Worm (Caenorhabditis elegans): ENCODE results near the gene M163.5.

Gene M163.5

ce11 chrX:14480248-14480647 lies 6.4 kb downstream of the M163.5 start, which contains the start of gene gfi-3 (continued):
- no peak for TF ChIP-seq ZK546.5 (tag; optimal IDR thresholded peaks at IDR 0.05)
- TF ChIP-seq ceh-28 (tag; optimal IDR thresholded peaks at IDR 0.05): no peak
- TF ChIP-seq T26A8.4 (GFP tag; IDR thresholded peaks at IDR 0.05): peak; percentile 77
- no peak for TF ChIP-seq php-3 (GFP tag; IDR thresholded peaks at IDR 0.05)
- TF ChIP-seq lsy-2 (tag; optimal IDR thresholded peaks at IDR 0.05): peak in 1 of 2 experiments; percentile 85
- peak in 1 of 2 experiments; percentile 45 for TF ChIP-seq mdl-1 (tag; optimal IDR thresholded peaks at IDR 0.05)
- peak; percentile 80 for TF ChIP-seq dmd-6 (GFP tag; IDR thresholded peaks at IDR 0.05)
- TF ChIP-seq fos-1 (tag; optimal IDR thresholded peaks at IDR 0.05): no peak
- TF ChIP-seq nhr-42 (GFP tag; IDR thresholded peaks at IDR 0.05): peak; percentile 74; the same call in 1 of the 2 replicates
- TF ChIP-seq lim-7 (GFP tag; IDR thresholded peaks at IDR 0.05): no peak
- TF ChIP-seq pha-4 (GFP tag; IDR thresholded peaks at IDR 0.05): peak; percentile 78
- no peak for TF ChIP-seq pha-4 (tag; optimal IDR thresholded peaks at IDR 0.05)
- TF ChIP-seq nhr-41 (GFP tag; IDR thresholded peaks at IDR 0.05): no peak
- no peak for TF ChIP-seq F10B5.3 (tag; optimal IDR thresholded peaks at IDR 0.05)
- TF ChIP-seq nhr-102 (tag; optimal IDR thresholded peaks at IDR 0.05): peak; percentile 79
- TF ChIP-seq nhr-77 (tag; optimal IDR thresholded peaks at IDR 0.05): peak; percentile 30

- TF ChIP-seq nhr-111 (GFP tag; optimal IDR thresholded peaks at IDR 0.05) (no peak), F26F4.8 (GFP tag; conservative IDR thresholded peaks at IDR 0.05) (no peak), hlh-11 (tag; optimal IDR thresholded peaks at IDR 0.05) (peak; percentile 4), dmd-9 (GFP tag; IDR thresholded peaks at IDR 0.05) (no peak), pha-4 (GFP tag; IDR thresholded peaks at IDR 0.05) (no peak), pha-4 (tag; optimal IDR thresholded peaks at IDR 0.05) (no peak), nhr-42 (GFP tag; IDR thresholded peaks at IDR 0.05) (no peak), D1046.2 (GFP tag; IDR thresholded peaks at IDR 0.05) (0 out of 2 replicates have a peak, but pooled peaks have one; percentile 52), set-16 (GFP tag; IDR thresholded peaks at IDR 0.05) (peak; percentile 76), mdl-1 (tag; optimal IDR thresholded peaks at IDR 0.05) (no peak)
These were observed 7.8 kb downstream of the M163.5 start for ce11 chrX:14481637-14482036.

ce11 chrX:14484827-14485226 lies 11.0 kb downstream of the M163.5 start, which contains the start of gene M163.8:
TSS of gene M163.8 (plus strand) at chrX:14485127.
- TF ChIP-seq spr-1 (tag; optimal IDR thresholded peaks at IDR 0.05): no peak
- no peak for TF ChIP-seq mep-1 (tag; optimal IDR thresholded peaks at IDR 0.05)
- no peak for TF ChIP-seq ceh-62 (tag; optimal IDR thresholded peaks at IDR 0.05)
- no peak for TF ChIP-seq hlh-30 (tag; optimal IDR thresholded peaks at IDR 0.05; ENCODE audit: insufficient read depth)
- no peak for TF ChIP-seq mdl-1 (tag; optimal IDR thresholded peaks at IDR 0.05)
- no peak for TF ChIP-seq Y75B8A.6 (GFP tag; IDR thresholded peaks at IDR 0.05)
- TF ChIP-seq gei-8 (GFP tag; optimal IDR thresholded peaks at IDR 0.05): no peak
- no peak for TF ChIP-seq nhr-42 (GFP tag; IDR thresholded peaks at IDR 0.05)
- no peak for TF ChIP-seq snpc-1.2 (GFP tag; IDR thresholded peaks at IDR 0.05)
- no peak for TF ChIP-seq snpc-4 (tag; optimal IDR thresholded peaks at IDR 0.05)
- no peak for TF ChIP-seq nhr-237 (tag; optimal IDR thresholded peaks at IDR 0.05)
- TF ChIP-seq dmd-8 (GFP tag; IDR thresholded peaks at IDR 0.05): no peak
- TF ChIP-seq daf-16 (GFP tag; optimal IDR thresholded peaks at IDR 0.05): no peak
- TF ChIP-seq daf-16 (tag; optimal IDR thresholded peaks at IDR 0.05): no peak
- no peak for TF ChIP-seq Y48G9A.11 (GFP tag; IDR thresholded peaks at IDR 0.05)

- TF ChIP-seq dmd-6 (GFP tag; IDR thresholded peaks at IDR 0.05): no peak
- no peak for TF ChIP-seq madf-9 (GFP tag; conservative IDR thresholded peaks at IDR 0.05)
- TF ChIP-seq unc-62 (GFP tag; optimal IDR thresholded peaks at IDR 0.05 in 1 of 2): peak in 1 of 2 experiments; percentile 7
- TF ChIP-seq unc-62 (tag; optimal IDR thresholded peaks at IDR 0.05): no peak
These were observed 12.7 kb downstream of the M163.5 start for ce11 chrX:14486503-14486902.
